Worm (Caenorhabditis elegans): ENCODE data around the gene F57B9.8.

F57B9.8 gene

ce11 chrIII:6974952-6975351 lies 39.8 kb upstream of the F57B9.8 start:
- TF ChIP-seq ceh-18 (tag; optimal IDR thresholded peaks at IDR 0.05) (no peak), pha-4 (tag; optimal IDR thresholded peaks at IDR 0.05) (no peak), gmeb-2 (tag; optimal IDR thresholded peaks at IDR 0.05) (no peak), syd-9 (tag; optimal IDR thresholded peaks at IDR 0.05) (no peak), ceh-22 (tag; optimal IDR thresholded peaks at IDR 0.05) (no peak), eyg-1 (tag; optimal IDR thresholded peaks at IDR 0.05) (no peak), fkh-6 (tag; optimal IDR thresholded peaks at IDR 0.05) (no peak), Y22D7AL.16 (tag; optimal IDR thresholded peaks at IDR 0.05) (no peak), ref-2 (tag; optimal IDR thresholded peaks at IDR 0.05) (no peak)

- peak; percentile 22 for TF ChIP-seq ceh-48 (tag; optimal IDR thresholded peaks at IDR 0.05)
- TF ChIP-seq pros-1 (tag; optimal IDR thresholded peaks at IDR 0.05) = no peak
Measured at ce11 chrIII:6973682-6974081, 38.6 kb upstream of the F57B9.8 start, which contains the start of gene F31E3.2. TSS of gene F31E3.2 (plus strand) at chrIII:6973982.

- no peak for TF ChIP-seq che-1 (tag; optimal IDR thresholded peaks at IDR 0.05)
- peak; percentile 24 for TF ChIP-seq zip-5 (tag; optimal IDR thresholded peaks at IDR 0.05)
- TF ChIP-seq syd-9 (tag; optimal IDR thresholded peaks at IDR 0.05) = peak; percentile 42
- TF ChIP-seq C08G9.2 (tag; optimal IDR thresholded peaks at IDR 0.05) = peak; percentile 51
- TF ChIP-seq ttx-3 (tag; optimal IDR thresholded peaks at IDR 0.05) = peak; percentile 59
- TF ChIP-seq ztf-16 (tag; optimal IDR thresholded peaks at IDR 0.05) = peak; percentile 7
- TF ChIP-seq lin-11 (tag; optimal IDR thresholded peaks at IDR 0.05) = peak; percentile 21
- TF ChIP-seq ceh-22 (tag; optimal IDR thresholded peaks at IDR 0.05) = no peak
- peak; percentile 16 for TF ChIP-seq C38D4.7 (GFP tag; optimal IDR thresholded peaks at IDR 0.05)
- TF ChIP-seq nhr-11 (tag; optimal IDR thresholded peaks at IDR 0.05) = no peak
- no peak for TF ChIP-seq mec-3 (tag; optimal IDR thresholded peaks at IDR 0.05; ENCODE audit: borderline replicate concordance)
- TF ChIP-seq ceh-34 (tag; optimal IDR thresholded peaks at IDR 0.05) = peak; percentile 73
- TF ChIP-seq ceh-48 (tag; optimal IDR thresholded peaks at IDR 0.05) = peak; percentile 22
- TF ChIP-seq tbx-2 (tag; optimal IDR thresholded peaks at IDR 0.05) = peak; percentile 66
- peak; percentile 44; the same call in 1 of the 2 replicates for TF ChIP-seq unc-3 (GFP tag; conservative IDR thresholded peaks at IDR 0.05)
- no peak for TF ChIP-seq unc-3 (tag; optimal IDR thresholded peaks at IDR 0.05)
- peak; percentile 97 for TF ChIP-seq nfya-1 (tag; optimal IDR thresholded peaks at IDR 0.05)
- no peak for TF ChIP-seq ceh-9 (tag; optimal IDR thresholded peaks at IDR 0.05)
- TF ChIP-seq ceh-2 (tag; optimal IDR thresholded peaks at IDR 0.05) = peak; percentile 28
- peak; percentile 19 for TF ChIP-seq sdc-2 (tag; optimal IDR thresholded peaks at IDR 0.05)
- TF ChIP-seq npax-4 (tag; optimal IDR thresholded peaks at IDR 0.05) = no peak
- no peak for TF ChIP-seq tbx-7 (tag; optimal IDR thresholded peaks at IDR 0.05)
- TF ChIP-seq unc-42 (tag; optimal IDR thresholded peaks at IDR 0.05) = peak; percentile 83
- TF ChIP-seq odd-2 (tag; optimal IDR thresholded peaks at IDR 0.05) = peak; percentile 16
- no peak for TF ChIP-seq pat-9 (tag; optimal IDR thresholded peaks at IDR 0.05)
- peak; percentile 2 for TF ChIP-seq K02D7.2 (tag; optimal IDR thresholded peaks at IDR 0.05)
- TF ChIP-seq pax-1 (tag; optimal IDR thresholded peaks at IDR 0.05) = peak; percentile 97
- TF ChIP-seq ceh-30 (tag; optimal IDR thresholded peaks at IDR 0.05) = peak; percentile 40
- peak; percentile 95 for TF ChIP-seq unc-55 (GFP tag; optimal IDR thresholded peaks at IDR 0.05)
- peak; percentile 77 for TF ChIP-seq ref-2 (tag; optimal IDR thresholded peaks at IDR 0.05)
- peak; percentile 80 for TF ChIP-seq madf-2 (tag; optimal IDR thresholded peaks at IDR 0.05)
- no peak for TF ChIP-seq eyg-1 (tag; optimal IDR thresholded peaks at IDR 0.05)
- TF ChIP-seq gmeb-2 (tag; optimal IDR thresholded peaks at IDR 0.05) = peak; percentile 48
- peak; percentile 68 for TF ChIP-seq pros-1 (tag; optimal IDR thresholded peaks at IDR 0.05)
- peak; percentile 71 for TF ChIP-seq elt-2 (tag; optimal IDR thresholded peaks at IDR 0.05)
- TF ChIP-seq ama-1 (optimal IDR thresholded peaks at IDR 0.05) = no peak
- TF ChIP-seq F13H6.1 (tag; optimal IDR thresholded peaks at IDR 0.05) = peak; percentile 36
- no peak for TF ChIP-seq ceh-45 (GFP tag; IDR thresholded peaks at IDR 0.05)
- peak; percentile 62 for TF ChIP-seq pqm-1 (tag; optimal IDR thresholded peaks at IDR 0.05)
- peak; percentile 6 for TF ChIP-seq ceh-6 (GFP tag; optimal IDR thresholded peaks at IDR 0.05)
- peak; percentile 19 for TF ChIP-seq hlh-8 (tag; optimal IDR thresholded peaks at IDR 0.05)
- TF ChIP-seq ceh-19 (GFP tag; optimal IDR thresholded peaks at IDR 0.05) = no peak
- no peak for TF ChIP-seq fkh-10 (GFP tag; optimal IDR thresholded peaks at IDR 0.05)
- TF ChIP-seq sox-4 (tag; optimal IDR thresholded peaks at IDR 0.05) = peak; percentile 36
Measured at ce11 chrIII:6971662-6972284, 36.7 kb upstream of the F57B9.8 start, which contains the start of the genes eef-1A.1 and rfc-4. TSS of gene eef-1A.1 (minus strand) at chrIII:6971712. TSS of gene rfc-4 (plus strand) at chrIII:6972253.
